Worm (Caenorhabditis elegans) whole organism, mixed stage, embryonic: ENCODE results near the gene C27H5.6.

Experiments used
- M03D4.4 ChIP-seq: sonication (generic microtip); optimal IDR thresholded peaks from 2 replicates; lab custom pipeline; 2017; ENCODE audit warnings: mild to moderate bottlenecking, missing genetic modification characterization, missing compliant biosample characterization
- bed-3 ChIP-seq: fragments of 200-800 bp; sonication (Bioruptor generic); optimal IDR thresholded peaks from 3 replicates; lab custom pipeline; 2018; ENCODE audit warnings: mild to moderate bottlenecking, missing genetic modification characterization, moderate library complexity, missing compliant biosample characterization
- blmp-1 ChIP-seq: fragments of 150-350 bp; optimal IDR thresholded peaks from 2 replicates; lab custom pipeline; 2014; ENCODE audit warnings: missing biosample characterization, missing genetic modification characterization
- ceh-39 ChIP-seq: fragments of 150-350 bp; optimal IDR thresholded peaks from 2 replicates; lab custom pipeline; 2014; ENCODE audit warnings: missing biosample characterization, missing genetic modification characterization
- ceh-83 ChIP-seq: fragments of 200-800 bp; sonication (Bioruptor generic); optimal IDR thresholded peaks from 2 replicates; lab custom pipeline; 2018; ENCODE audit warnings: mild to moderate bottlenecking, missing genetic modification characterization, missing compliant biosample characterization
- ces-1 ChIP-seq: fragments of 150-350 bp; optimal IDR thresholded peaks from 2 replicates; lab custom pipeline; 2014; ENCODE audit warnings: missing biosample characterization, missing genetic modification reagents, missing genetic modification characterization
- cnd-1 ChIP-seq: fragments of 200-800 bp; sonication (Bioruptor generic); optimal IDR thresholded peaks from 2 replicates; lab custom pipeline; 2018; ENCODE audit warnings: mild to moderate bottlenecking, missing genetic modification characterization, missing compliant biosample characterization
- drap-1 ChIP-seq: fragments of 200-800 bp; sonication (Bioruptor generic); optimal IDR thresholded peaks from 3 replicates; lab custom pipeline; 2018; ENCODE audit warnings: mild to moderate bottlenecking, missing genetic modification characterization, missing compliant biosample characterization
- elt-1 ChIP-seq: sonication (generic microtip); optimal IDR thresholded peaks from 2 replicates; lab custom pipeline; 2017; ENCODE audit warnings: missing genetic modification characterization, mild to moderate bottlenecking, missing compliant biosample characterization, antibody characterized with exemption, moderate library complexity, borderline replicate concordance; ENCODE audit not compliant: insufficient read depth
- flh-1 ChIP-seq: fragments of 200-800 bp; sonication (Bioruptor generic); optimal IDR thresholded peaks from 2 replicates; lab custom pipeline; 2018; ENCODE audit warnings: mild to moderate bottlenecking, missing genetic modification characterization, moderate library complexity, missing compliant biosample characterization
- ham-2 ChIP-seq: fragments of 200-800 bp; sonication (Bioruptor generic); optimal IDR thresholded peaks from 2 replicates; lab custom pipeline; 2018; ENCODE audit warnings: mild to moderate bottlenecking, missing genetic modification characterization, missing compliant biosample characterization
- hlh-1 ChIP-seq: fragments of 150-350 bp; optimal IDR thresholded peaks from 2 replicates; lab custom pipeline; 2014; ENCODE audit warnings: missing biosample characterization, missing genetic modification reagents, missing genetic modification characterization
- lin-13 ChIP-seq: fragments of 150-350 bp; optimal IDR thresholded peaks from 2 replicates; lab custom pipeline; 2014; ENCODE audit warnings: missing biosample characterization, missing genetic modification characterization
- lsy-2 ChIP-seq: fragments of 150-350 bp; optimal IDR thresholded peaks from 2 replicates; lab custom pipeline; 2014; ENCODE audit warnings: missing biosample characterization, missing genetic modification characterization
- mab-5 ChIP-seq: fragments of 150-350 bp; optimal IDR thresholded peaks from 2 replicates; lab custom pipeline; 2014; ENCODE audit warnings: missing biosample characterization, missing genetic modification characterization
- mep-1 ChIP-seq: fragments of 150-350 bp; optimal IDR thresholded peaks from 2 replicates; lab custom pipeline; 2017; ENCODE audit warnings: missing biosample characterization, missing genetic modification reagents, missing genetic modification characterization, inconsistent platforms
- mls-2 ChIP-seq: sonication (generic microtip); optimal IDR thresholded peaks from 2 replicates; lab custom pipeline; 2016; ENCODE audit warnings: mild to moderate bottlenecking, missing genetic modification characterization, moderate library complexity, missing compliant biosample characterization
- nhr-12 ChIP-seq: fragments of 150-350 bp; optimal IDR thresholded peaks from 2 replicates; lab custom pipeline; 2014; ENCODE audit warnings: missing biosample characterization, missing genetic modification characterization
- nhr-2 ChIP-seq: fragments of 150-350 bp; optimal IDR thresholded peaks from 2 replicates; lab custom pipeline; 2014; ENCODE audit warnings: missing biosample characterization, missing genetic modification characterization
- nhr-28 ChIP-seq: fragments of 150-350 bp; optimal IDR thresholded peaks from 2 replicates; lab custom pipeline; 2014; ENCODE audit warnings: missing biosample characterization, missing genetic modification characterization
- pha-4 ChIP-seq: fragments of 150-350 bp; optimal IDR thresholded peaks from 2 replicates; lab custom pipeline; 2018; ENCODE audit warnings: missing biosample characterization, missing genetic modification reagents, missing genetic modification characterization
- sem-2 ChIP-seq: fragments of 200-800 bp; sonication (Bioruptor generic); optimal IDR thresholded peaks from 2 replicates; lab custom pipeline; 2018; ENCODE audit warnings: mild to moderate bottlenecking, missing genetic modification characterization, missing compliant biosample characterization
- snpc-4 ChIP-seq: fragments of 150-350 bp; optimal IDR thresholded peaks from 2 replicates; lab custom pipeline; 2014; ENCODE audit warnings: missing biosample characterization, missing genetic modification characterization
- sptf-1 ChIP-seq: sonication (generic microtip); optimal IDR thresholded peaks from 2 replicates; lab custom pipeline; 2017; ENCODE audit warnings: mild to moderate bottlenecking, missing genetic modification characterization, moderate library complexity, missing compliant biosample characterization
- tbx-8 ChIP-seq: fragments of 200-800 bp; sonication (Bioruptor generic); optimal IDR thresholded peaks from 2 replicates; lab custom pipeline; 2018; ENCODE audit warnings: mild to moderate bottlenecking, missing genetic modification characterization, moderate library complexity, missing compliant biosample characterization
- unc-120 ChIP-seq: sonication (generic microtip); optimal IDR thresholded peaks from 2 replicates; lab custom pipeline; 2017; ENCODE audit warnings: missing genetic modification characterization, missing compliant biosample characterization; ENCODE audit not compliant: poor library complexity, severe bottlenecking
- unc-39 ChIP-seq: fragments of 150-350 bp; optimal IDR thresholded peaks from 2 replicates; lab custom pipeline; 2014; ENCODE audit warnings: missing biosample characterization, missing genetic modification characterization
- unc-62 ChIP-seq: fragments of 150-350 bp; optimal IDR thresholded peaks from 2 replicates; lab custom pipeline; 2014; ENCODE audit warnings: missing biosample characterization, missing genetic modification reagents, missing genetic modification characterization
- zip-8 ChIP-seq: fragments of 150-350 bp; optimal IDR thresholded peaks from 2 replicates; lab custom pipeline; 2014; ENCODE audit warnings: missing biosample characterization, missing genetic modification characterization
- ztf-11 ChIP-seq: fragments of 150-350 bp; optimal IDR thresholded peaks from 2 replicates; lab custom pipeline; 2014; ENCODE audit warnings: missing biosample characterization, missing genetic modification characterization

Gene C27H5.6

DNA sequence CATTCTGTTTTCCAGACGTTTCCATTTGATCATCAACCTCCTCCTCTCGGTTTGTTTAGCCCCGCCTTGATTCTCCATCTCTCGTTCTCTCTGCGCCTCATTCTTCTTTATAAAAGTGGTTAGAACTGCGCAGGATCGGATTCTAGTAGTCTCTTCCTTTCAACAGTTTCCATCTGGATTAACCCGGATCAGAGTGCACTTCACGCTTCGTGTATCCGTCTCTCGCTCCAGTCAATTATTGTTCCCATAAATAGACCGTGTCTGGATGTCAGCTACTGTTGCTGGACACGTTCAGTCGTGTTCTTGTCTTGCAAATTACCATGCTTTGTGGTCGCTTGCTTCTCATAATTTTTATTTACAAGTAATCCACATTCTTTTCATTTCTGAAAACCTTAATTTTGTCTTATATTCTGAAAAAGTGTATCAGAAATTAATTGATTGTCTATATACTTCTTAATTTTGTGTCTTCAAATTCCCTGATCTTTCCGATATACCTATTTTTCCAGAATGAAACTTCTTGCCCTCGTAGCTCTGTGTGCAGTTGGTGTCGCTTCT is 41.7 kb upstream of the C27H5.6 start, which contains the start of gene F32A5.4:
F32A5.4 (plus strand) TSS at position 505 of the 555 bp plus-strand sequence.
- no peak for TF ChIP-seq snpc-4 (tag; lab: Kevin White, UChicago)
- no peak for TF ChIP-seq sem-2 (GFP tag; lab: Kevin White, UChicago)
- TF ChIP-seq lsy-2 (tag; lab: Kevin White, UChicago) = no peak
- no peak for TF ChIP-seq pha-4
- TF ChIP-seq ceh-83 = no peak
- no peak for TF ChIP-seq tbx-8 (GFP tag; lab: Kevin White, UChicago)
- no peak for TF ChIP-seq cnd-1
- TF ChIP-seq M03D4.4 (tag; lab: Kevin White, UChicago) = no peak
- no peak for TF ChIP-seq sptf-1 (tag; lab: Kevin White, UChicago)
- TF ChIP-seq hlh-1 (tag; lab: Kevin White, UChicago) = no peak
- no peak for TF ChIP-seq blmp-1 (tag; lab: Kevin White, UChicago)
- no peak for TF ChIP-seq mls-2 (tag; lab: Kevin White, UChicago)
- no peak for TF ChIP-seq ztf-11 (tag; lab: Kevin White, UChicago)
- TF ChIP-seq ham-2 (GFP tag; lab: Kevin White, UChicago) = no peak
- TF ChIP-seq unc-120 (tag; lab: Kevin White, UChicago) = no peak

DNA sequence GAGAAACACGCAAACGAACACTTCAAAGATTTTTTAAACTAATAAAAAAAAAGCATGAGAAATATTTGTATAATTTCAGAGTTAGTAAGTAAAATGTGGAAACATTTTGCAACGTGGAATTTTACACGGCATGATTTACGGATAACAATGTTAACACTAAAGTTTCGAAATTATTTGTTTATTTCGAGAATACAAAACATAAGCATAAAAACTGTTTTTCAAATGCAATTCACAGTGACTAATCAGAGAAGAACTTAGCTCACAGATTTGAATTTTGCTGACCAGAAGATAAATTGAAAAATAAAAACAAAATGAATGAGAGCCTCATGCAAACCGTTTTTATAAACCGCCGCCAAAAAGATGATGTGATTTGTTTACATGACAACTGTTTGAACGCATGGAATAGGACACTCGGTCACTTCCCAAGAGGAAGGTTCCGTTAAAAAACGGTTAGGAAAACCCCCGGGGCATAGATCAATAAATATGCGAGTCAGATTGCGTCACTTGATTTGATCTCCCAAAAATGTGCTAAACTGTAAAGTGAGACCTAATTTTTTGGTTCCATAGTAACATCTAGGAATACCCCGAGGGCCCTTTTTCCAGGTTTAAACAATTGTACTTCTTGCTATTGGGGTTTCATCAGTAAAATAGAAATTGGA is 39.0 kb upstream of the C27H5.6 start, which contains the start of gene clh-3:
clh-3 (minus strand) TSS at position 51 of the 659 bp plus-strand sequence.
- TF ChIP-seq ham-2 (GFP tag; lab: Kevin White, UChicago) (no peak), nhr-2 (tag; lab: Kevin White, UChicago) (no peak), nhr-28 (tag; lab: Kevin White, UChicago) (no peak), lin-13 (no peak), pha-4 (no peak), ceh-39 (tag; lab: Kevin White, UChicago) (no peak), tbx-8 (GFP tag; lab: Kevin White, UChicago) (no peak), ceh-83 (no peak), mep-1 (tag; lab: Kevin White, UChicago) (no peak), blmp-1 (tag; lab: Kevin White, UChicago) (no peak), M03D4.4 (tag; lab: Kevin White, UChicago) (no peak), zip-8 (tag; lab: Kevin White, UChicago) (no peak), ztf-11 (tag; lab: Kevin White, UChicago) (no peak)

DNA sequence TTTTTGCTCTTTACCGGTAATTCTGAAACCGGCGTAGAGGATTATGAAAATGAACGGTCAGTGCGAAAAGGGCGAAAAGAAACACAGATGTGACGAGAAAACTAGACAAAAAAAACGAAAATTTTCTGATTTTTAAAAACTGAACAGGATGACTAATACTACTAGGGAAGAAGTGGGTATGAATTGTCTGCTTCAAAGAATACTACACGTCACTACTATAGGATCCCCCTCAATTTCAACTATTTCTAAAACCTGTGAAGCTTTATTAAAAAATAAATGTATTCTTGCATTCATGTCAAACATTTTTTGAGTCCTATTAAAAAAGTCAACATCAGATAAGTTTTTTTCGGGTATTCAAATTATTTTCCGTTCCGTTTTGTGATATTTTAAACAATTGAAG is 37.1 kb upstream of the C27H5.6 start:
- TF ChIP-seq ham-2 (GFP tag; lab: Kevin White, UChicago) (no peak), sptf-1 (tag; lab: Kevin White, UChicago) (no peak), blmp-1 (tag; lab: Kevin White, UChicago) (no peak)

DNA sequence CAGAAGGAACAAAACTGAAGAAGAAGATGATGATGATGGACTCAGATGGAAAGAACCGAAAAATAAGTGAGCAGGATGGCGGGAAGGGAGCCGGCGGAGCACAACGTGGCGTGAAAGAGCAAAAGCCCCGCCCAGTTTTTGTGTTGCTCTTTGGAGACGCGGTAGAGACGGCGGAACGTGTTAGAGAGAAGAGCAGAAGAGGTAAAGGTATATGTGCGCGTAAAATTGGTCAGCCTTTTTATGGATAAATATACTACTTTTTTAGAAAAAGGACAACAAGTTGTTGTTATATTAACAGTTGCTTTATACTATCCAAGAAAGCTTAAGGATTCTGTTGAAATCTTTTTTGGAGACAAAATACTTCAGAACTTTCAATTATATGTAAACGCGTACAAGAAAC is 30.0 kb upstream of the C27H5.6 start, which contains the start of gene E04F6.10:
E04F6.10 (minus strand) TSS at position 101 of the 400 bp plus-strand sequence.
- TF ChIP-seq nhr-2 (tag; lab: Kevin White, UChicago) = no peak
- TF ChIP-seq sem-2 (GFP tag; lab: Kevin White, UChicago) = no peak
- no peak for TF ChIP-seq drap-1
- TF ChIP-seq bed-3 (GFP tag; lab: Kevin White, UChicago) = no peak
- no peak for TF ChIP-seq unc-62 (GFP tag; lab: Kevin White, UChicago)
- no peak for TF ChIP-seq pha-4
- TF ChIP-seq hlh-1 (tag; lab: Kevin White, UChicago) = no peak
- TF ChIP-seq ces-1 (GFP tag; lab: Kevin White, UChicago) = no peak
- no peak for TF ChIP-seq mep-1 (tag; lab: Kevin White, UChicago)

DNA sequence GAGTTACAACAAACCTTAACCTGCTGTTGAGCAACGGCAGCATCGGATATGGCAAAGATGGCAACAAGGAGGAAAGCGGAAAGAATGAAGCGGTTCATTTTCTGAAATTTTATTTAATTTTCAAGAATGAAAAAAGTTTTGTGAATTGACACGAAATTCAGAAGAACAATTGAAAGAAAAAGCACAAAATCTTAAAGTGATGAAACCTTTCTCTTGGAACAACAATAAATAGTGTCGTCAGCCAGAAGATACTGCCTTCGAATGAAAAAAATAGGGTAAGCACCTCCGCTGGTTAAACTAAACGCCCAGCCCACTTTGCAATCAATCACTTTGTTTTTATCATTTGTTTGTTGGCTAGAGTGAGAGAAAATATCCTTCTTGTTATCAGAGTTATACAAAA is 25.0 kb upstream of the C27H5.6 start, which contains the start of gene E04F6.9:
E04F6.9 (minus strand) TSS at position 101 of the 400 bp plus-strand sequence.
- TF ChIP-seq ceh-83 = no peak
- no peak for TF ChIP-seq lin-13
- no peak for TF ChIP-seq unc-120 (tag; lab: Kevin White, UChicago)
- TF ChIP-seq ztf-11 (tag; lab: Kevin White, UChicago) = no peak
- TF ChIP-seq M03D4.4 (tag; lab: Kevin White, UChicago) = no peak
- TF ChIP-seq ceh-39 (tag; lab: Kevin White, UChicago) = no peak
- no peak for TF ChIP-seq nhr-12 (tag; lab: Kevin White, UChicago)
- no peak for TF ChIP-seq ham-2 (GFP tag; lab: Kevin White, UChicago)
- no peak for TF ChIP-seq pha-4
- TF ChIP-seq snpc-4 (tag; lab: Kevin White, UChicago) = no peak
- no peak for TF ChIP-seq mls-2 (tag; lab: Kevin White, UChicago)
- TF ChIP-seq drap-1 = no peak
- no peak for TF ChIP-seq elt-1
- no peak for TF ChIP-seq flh-1 (GFP tag; lab: Kevin White, UChicago)
- no peak for TF ChIP-seq blmp-1 (tag; lab: Kevin White, UChicago)
- TF ChIP-seq sem-2 (GFP tag; lab: Kevin White, UChicago) = no peak
- no peak for TF ChIP-seq unc-39 (tag; lab: Kevin White, UChicago)
- TF ChIP-seq tbx-8 (GFP tag; lab: Kevin White, UChicago) = no peak
- TF ChIP-seq mab-5 (tag; lab: Kevin White, UChicago) = no peak
- no peak for TF ChIP-seq cnd-1
- TF ChIP-seq, all 35 proteins: peak for 0
